Fruit fly (Drosophila melanogaster): ENCODE data around the gene CG34308.

The CG34308 gene

DNA sequence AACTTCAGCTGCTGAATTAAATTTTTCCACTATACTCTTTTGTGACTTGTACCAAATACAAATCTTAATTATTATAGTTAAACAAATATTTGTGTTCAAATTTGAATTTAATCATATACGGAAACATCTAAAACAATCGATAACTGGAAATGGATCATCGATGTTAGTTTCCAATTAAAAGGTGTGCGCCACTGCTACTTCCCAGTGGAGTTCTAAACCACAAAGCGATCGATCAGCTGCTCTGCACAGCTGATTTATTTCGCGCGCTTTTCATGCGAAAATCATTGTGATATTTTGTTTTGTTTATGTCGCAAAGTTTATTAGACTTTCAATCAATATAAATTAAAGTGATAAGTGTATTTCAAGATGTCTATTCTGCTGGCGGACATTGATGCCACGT lies 647 bp upstream of the CG34308 start, which contains the start of gene timeout (continued):
- TF ChIP-seq Xrp1 (GFP tag; IDR thresholded peaks at IDR 0.05) (no peak), Spps (tag; optimal IDR thresholded peaks at IDR 0.05) (no peak), Opbp (GFP tag; IDR thresholded peaks at IDR 0.05; ENCODE audit: partially characterized antibody) (peak; percentile 77; the same call in 2 of the 3 replicates), CG12744 (GFP tag; optimal IDR thresholded peaks at IDR 0.05) (no peak), grn (GFP tag; optimal IDR thresholded peaks at IDR 0.05) (no peak), danr (GFP tag; IDR thresholded peaks at IDR 0.05) (no peak), nerfin-1 (tag; optimal IDR thresholded peaks at IDR 0.05) (no peak), sens (GFP tag) (no peak), CG2678 (tag; optimal IDR thresholded peaks at IDR 0.05) (no peak), Bdp1 (GFP tag; optimal IDR thresholded peaks at IDR 0.05) (no peak), Xbp1 (GFP tag; optimal IDR thresholded peaks at IDR 0.05) (no peak), pb (GFP tag; optimal IDR thresholded peaks at IDR 0.05) (no peak), CG11247 (GFP tag; IDR thresholded peaks at IDR 0.05) (no peak), nerfin-2 (GFP tag; IDR thresholded peaks at IDR 0.05; ENCODE audit: partially characterized antibody) (no peak), CG2116 (GFP tag; optimal IDR thresholded peaks at IDR 0.05) (peak; percentile 94), NfI (GFP tag; optimal IDR thresholded peaks at IDR 0.05) (no peak), ERR (GFP tag; optimal IDR thresholded peaks at IDR 0.05) (no peak), CG3838 (GFP tag; optimal IDR thresholded peaks at IDR 0.05) (no peak), Optix (GFP tag; IDR thresholded peaks at IDR 0.05) (no peak), sd (tag; optimal IDR thresholded peaks at IDR 0.05) (no peak), cwo (GFP tag; optimal IDR thresholded peaks at IDR 0.05) (no peak), CG15011 (GFP tag; optimal IDR thresholded peaks at IDR 0.05) (no peak), CG5245 (GFP tag; optimal IDR thresholded peaks at IDR 0.05) (no peak), CG14965 (GFP tag; optimal IDR thresholded peaks at IDR 0.05; ENCODE audit: borderline replicate concordance) (no peak), CG11723 (GFP tag; optimal IDR thresholded peaks at IDR 0.05) (no peak), Hey (tag; optimal IDR thresholded peaks at IDR 0.05) (no peak), CG33213 (GFP tag; optimal IDR thresholded peaks at IDR 0.05) (peak; percentile 27), ap (GFP tag; IDR thresholded peaks at IDR 0.05) (no peak), dan (GFP tag; IDR thresholded peaks at IDR 0.05) (no peak), CG9437 (GFP tag; optimal IDR thresholded peaks at IDR 0.05) (no peak), CG6175 (GFP tag; IDR thresholded peaks at IDR 0.05) (no peak), CG8388 (GFP tag; optimal IDR thresholded peaks at IDR 0.05) (no peak), vnd (GFP tag; IDR thresholded peaks at IDR 0.05; ENCODE audit: partially characterized antibody) (peak; percentile 72), ci (GFP tag; IDR thresholded peaks at IDR 0.05) (no peak), CG17829 (tag; optimal IDR thresholded peaks at IDR 0.05) (peak; percentile 23), run (tag; optimal IDR thresholded peaks at IDR 0.05) (no peak), Mad (GFP tag; optimal IDR thresholded peaks at IDR 0.05) (no peak), CG10431 (GFP tag; optimal IDR thresholded peaks at IDR 0.05) (no peak), CG18619 (GFP tag; optimal IDR thresholded peaks at IDR 0.05) (no peak), oc (tag; optimal IDR thresholded peaks at IDR 0.05) (no peak), CG4360 (GFP tag; IDR thresholded peaks at IDR 0.05) (no peak), CG12391 (tag; optimal IDR thresholded peaks at IDR 0.05) (no peak), YL-1 (GFP tag; optimal IDR thresholded peaks at IDR 0.05) (no peak), gcm2 (GFP tag; optimal IDR thresholded peaks at IDR 0.05) (no peak), Nf-YC (tag; optimal IDR thresholded peaks at IDR 0.05) (no peak), kay (GFP tag; optimal IDR thresholded peaks at IDR 0.05) (no peak), CG11696 (GFP tag; IDR thresholded peaks at IDR 0.05) (no peak), CG8944 (GFP tag; optimal IDR thresholded peaks at IDR 0.05) (no peak), TFAM (GFP tag; optimal IDR thresholded peaks at IDR 0.05) (no peak), Side (GFP tag; optimal IDR thresholded peaks at IDR 0.05) (no peak), dpn (GFP tag; optimal IDR thresholded peaks at IDR 0.05) (no peak), org-1 (GFP tag; optimal IDR thresholded peaks at IDR 0.05) (no peak), CG11398 (GFP tag; optimal IDR thresholded peaks at IDR 0.05) (no peak)

All from whole organism, embryonic.